Fruit fly (Drosophila melanogaster) whole organism: ENCODE measurements around the gene CG16736.

ENCODE experiments used
- CG8478 ChIP-seq: fragments of >200 bp; optimal IDR thresholded peaks from 2 replicates; lab custom pipeline; 2018; ENCODE audit warnings: inconsistent platforms
- Dll ChIP-seq: fragments of >200 bp; optimal IDR thresholded peaks from 2 replicates; lab custom pipeline; 2017
- EcR ChIP-seq, 2 experiments: fragments of >200 bp; optimal IDR thresholded peaks; 2 replicates each; lab custom pipeline; 2017; ENCODE audit warnings: missing biosample characterization in 2 of 2, missing genetic modification characterization in 2 of 2, missing genetic modification reagents in 2 of 2
- pan ChIP-seq: fragments of >200 bp; optimal IDR thresholded peaks from 2 replicates; lab custom pipeline; 2017
- psq ChIP-seq: fragments of >200 bp; optimal IDR thresholded peaks from 2 replicates; lab custom pipeline; 2017
- usp ChIP-seq: fragments of >200 bp; optimal IDR thresholded peaks from 2 replicates; lab custom pipeline; 2017; ENCODE audit warnings: missing biosample characterization, missing genetic modification characterization, mixed read lengths

The CG16736 gene

DNA sequence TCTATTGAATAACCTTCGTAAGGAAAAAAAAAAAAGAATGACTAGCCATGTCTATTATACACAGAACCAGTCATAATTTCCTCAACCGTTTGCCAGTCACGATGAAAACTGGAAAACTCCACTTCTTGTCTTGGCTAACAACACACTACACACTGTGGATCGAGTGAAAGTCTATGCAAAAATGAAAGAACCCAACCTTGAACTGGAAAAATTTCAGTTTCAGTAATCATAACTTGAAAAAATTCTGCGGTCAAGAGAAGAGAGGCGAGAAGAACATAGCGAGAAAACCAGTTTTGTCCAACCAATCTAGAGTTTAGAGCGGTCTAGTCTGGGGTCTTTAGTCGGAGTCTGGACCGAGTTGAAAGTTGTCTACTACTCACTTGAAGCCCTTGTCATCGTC lies 39.9 kb downstream of the CG16736 start:
- TF ChIP-seq pan (lab: Kevin White, UChicago) (no peak), usp (no peak), psq (lab: Kevin White, UChicago) (no peak), EcR (GFP tag; optimal IDR thresholded peaks at IDR 0.05; lab: Kevin White, UChicago) (peak in 1 of 2 experiments; percentile 24), Dll (no peak)

- TF ChIP-seq psq (lab: Kevin White, UChicago) (no peak), Dll (no peak), CG8478 (no peak), pan (lab: Kevin White, UChicago) (no peak), EcR (GFP tag; optimal IDR thresholded peaks at IDR 0.05; lab: Kevin White, UChicago) (no peak), usp (no peak)
Observed at dm6 chr3R:9215551-9215950, 42.0 kb downstream of the CG16736 start.

DNA sequence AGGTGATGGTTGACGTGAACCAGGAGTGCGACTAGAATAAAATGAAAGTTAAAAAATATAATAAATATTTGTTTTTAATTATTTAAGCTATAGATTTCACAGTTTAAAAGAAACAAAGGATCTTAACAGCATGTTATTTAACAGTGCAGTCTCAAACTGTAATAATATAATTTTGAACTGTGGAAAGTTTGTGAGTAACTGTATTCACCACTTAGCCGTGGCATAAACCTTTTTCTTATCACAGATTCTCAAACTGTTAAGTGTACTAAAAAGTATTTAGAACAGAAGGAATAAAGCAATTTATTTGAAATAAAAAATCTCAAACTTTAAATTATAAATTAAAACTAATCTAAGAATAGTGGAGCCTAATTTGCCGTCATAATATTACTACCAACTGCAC lies 43.3 kb downstream of the CG16736 start:
- no peak for TF ChIP-seq Dll
- TF ChIP-seq CG8478 = no peak
- TF ChIP-seq pan (lab: Kevin White, UChicago) = no peak
- no peak for TF ChIP-seq psq (lab: Kevin White, UChicago)
- no peak for TF ChIP-seq usp
- no peak for TF ChIP-seq EcR (GFP tag; optimal IDR thresholded peaks at IDR 0.05; lab: Kevin White, UChicago)

- TF ChIP-seq usp = no peak
- no peak for TF ChIP-seq pan (lab: Kevin White, UChicago)
- TF ChIP-seq psq (lab: Kevin White, UChicago) = no peak
- no peak for TF ChIP-seq EcR (GFP tag; optimal IDR thresholded peaks at IDR 0.05; lab: Kevin White, UChicago)
- no peak for TF ChIP-seq CG8478
- TF ChIP-seq Dll = no peak
Observed at dm6 chr3R:9213029-9213428, 44.5 kb downstream of the CG16736 start.
